Worm (Caenorhabditis elegans): Measurements from ENCODE around the gene trcs-2.

The trcs-2 gene

DNA sequence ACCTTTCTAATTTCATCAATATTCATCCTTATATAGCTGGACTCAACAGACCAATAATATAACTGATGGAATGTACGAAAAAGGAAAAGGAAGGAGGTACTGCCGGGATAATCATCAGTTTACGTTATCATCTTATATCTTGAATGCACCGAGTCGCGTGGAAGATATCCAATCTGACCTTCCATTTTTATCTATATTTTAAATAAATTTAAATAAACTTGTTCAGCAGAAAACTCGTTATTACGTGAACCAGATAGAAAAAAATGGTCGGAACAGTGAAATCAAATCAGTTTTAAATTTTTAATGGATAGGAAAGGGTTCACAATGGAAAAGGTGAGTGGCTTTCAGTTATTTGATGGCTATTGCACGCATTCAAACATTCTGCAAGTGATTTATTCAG, 44.6 kb downstream of the trcs-2 start, which contains the start of gene pah-1:
pah-1 (minus strand) TSS at position 101 of the 400 bp plus-strand sequence.
- no peak for TF ChIP-seq F13C5.2 (tag; optimal IDR thresholded peaks at IDR 0.05)

ce11 chrII:8769375-8769774, 47.1 kb downstream of the trcs-2 start:
- TF ChIP-seq ama-1 (optimal IDR thresholded peaks at IDR 0.05) (no peak), scrt-1 (GFP tag; IDR thresholded peaks at IDR 0.05) (no peak), hmbx-1 (tag; optimal IDR thresholded peaks at IDR 0.05) (no peak), hmg-4 (GFP tag; optimal IDR thresholded peaks at IDR 0.05) (peak; percentile 69), ets-7 (tag; optimal IDR thresholded peaks at IDR 0.05) (no peak), hnd-1 (tag; optimal IDR thresholded peaks at IDR 0.05) (no peak), F13C5.2 (tag; optimal IDR thresholded peaks at IDR 0.05) (peak; percentile 53)

DNA sequence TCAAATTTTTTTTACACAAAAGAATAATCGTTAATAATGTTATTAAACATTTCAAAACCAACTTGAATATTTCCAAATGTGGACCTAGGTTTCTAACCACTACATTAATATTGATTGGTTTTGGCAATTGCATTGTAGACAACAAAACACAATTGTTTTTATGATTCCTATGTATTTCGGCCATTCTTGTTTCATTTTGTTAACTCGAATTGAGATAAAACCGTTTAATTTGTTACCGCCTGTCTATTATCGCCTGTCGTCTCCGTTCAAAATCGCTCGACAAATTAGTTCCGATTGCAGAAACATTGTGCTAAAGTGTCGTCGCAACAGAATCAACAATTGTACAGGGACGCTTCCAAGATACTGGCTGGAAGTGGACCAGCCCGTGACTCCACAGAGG, 48.4 kb downstream of the trcs-2 start, which contains the start of gene let-19:
let-19 (plus strand) TSS at position 301 of the 400 bp plus-strand sequence.
- no peak for TF ChIP-seq scrt-1 (GFP tag; IDR thresholded peaks at IDR 0.05)
- no peak for TF ChIP-seq ceh-36 (tag; optimal IDR thresholded peaks at IDR 0.05)
- TF ChIP-seq pes-1 (GFP tag; IDR thresholded peaks at IDR 0.05) = no peak
- no peak for TF ChIP-seq B0310.2 (tag; optimal IDR thresholded peaks at IDR 0.05)
- no peak for TF ChIP-seq tbx-37 (GFP tag; conservative IDR thresholded peaks at IDR 0.05)
- no peak for TF ChIP-seq flt-1 (GFP tag; IDR thresholded peaks at IDR 0.05)
- no peak for TF ChIP-seq sea-1 (GFP tag; conservative IDR thresholded peaks at IDR 0.05)
- no peak for TF ChIP-seq ets-7 (tag; optimal IDR thresholded peaks at IDR 0.05)
- TF ChIP-seq hmg-4 (GFP tag; optimal IDR thresholded peaks at IDR 0.05) = no peak
- no peak for TF ChIP-seq tbx-11 (GFP tag; IDR thresholded peaks at IDR 0.05)
- no peak for TF ChIP-seq ama-1 (optimal IDR thresholded peaks at IDR 0.05)
- TF ChIP-seq F13C5.2 (tag; optimal IDR thresholded peaks at IDR 0.05) = no peak

Measured in whole organism, early embryonic.